Worm (Caenorhabditis elegans) whole organism, L4 larva: ENCODE results near the gene pro-2.
A peak's percentile ranks its signal among the peaks of the same experiment; 100 is the strongest.

ENCODE experiments used
- F10B5.3 ChIP-seq: sonication (generic microtip); optimal IDR thresholded peaks from 2 replicates; lab custom pipeline; 2016; ENCODE audit warnings: mild to moderate bottlenecking, missing genetic modification characterization, missing compliant biosample characterization
- F26F4.8 ChIP-seq: fragments of 200-800 bp; sonication (Bioruptor generic); conservative IDR thresholded peaks from 2 replicates; pipeline ENCODE4 v1.3.6; 2022; ENCODE audit warnings: missing genetic modification characterization, missing compliant biosample characterization
- F37D6.2 ChIP-seq: sonication (generic microtip); optimal IDR thresholded peaks from 2 replicates; lab custom pipeline; 2016; ENCODE audit warnings: mild to moderate bottlenecking, missing genetic modification characterization, missing compliant biosample characterization
- Y5F2A.4 ChIP-seq: fragments of 200-800 bp; sonication (Bioruptor generic); optimal IDR thresholded peaks from 2 replicates; lab custom pipeline; 2018; ENCODE audit warnings: mild to moderate bottlenecking, missing genetic modification characterization, missing compliant biosample characterization
- Y75B8A.6 ChIP-seq: fragments of 200-800 bp; sonication (Bioruptor generic); IDR thresholded peaks from 2 replicates; pipeline ENCODE4 v1.3.6; 2022; ENCODE audit warnings: missing genetic modification reagents, missing genetic modification characterization, missing compliant biosample characterization
- ZK337.2 ChIP-seq: fragments of 200-800 bp; sonication (Bioruptor generic); IDR thresholded peaks from 2 replicates; pipeline ENCODE4 v1.3.6; 2022; ENCODE audit warnings: missing genetic modification reagents, missing genetic modification characterization, missing compliant biosample characterization
- ZK546.5 ChIP-seq, 2 experiments: sonication (generic microtip); optimal IDR thresholded peaks; 2 replicates each; lab custom pipeline; 2017; ENCODE audit warnings: missing biosample characterization in 2 of 2, missing genetic modification characterization in 2 of 2
- aha-1 ChIP-seq: fragments of 150-350 bp; peaks from one replicate; lab custom pipeline; 2014; ENCODE audit warnings: missing biosample characterization, missing genetic modification characterization
- aly-2 ChIP-seq: sonication (generic microtip); optimal IDR thresholded peaks from 2 replicates; lab custom pipeline; 2018; ENCODE audit warnings: missing biosample characterization, missing genetic modification characterization
- attf-4 ChIP-seq: sonication (generic microtip); optimal IDR thresholded peaks from 3 replicates; lab custom pipeline; 2017; ENCODE audit warnings: missing biosample characterization, missing genetic modification characterization
- ceh-28 ChIP-seq: fragments of 150-350 bp; optimal IDR thresholded peaks from 2 replicates; lab custom pipeline; 2014; ENCODE audit warnings: missing biosample characterization, missing genetic modification reagents, missing genetic modification characterization
- ceh-32 ChIP-seq: sonication (generic microtip); optimal IDR thresholded peaks from 2 replicates; lab custom pipeline; 2016; ENCODE audit warnings: mild to moderate bottlenecking, missing genetic modification characterization, missing compliant biosample characterization; ENCODE audit not compliant: poor library complexity
- ceh-44 ChIP-seq: fragments of 200-800 bp; sonication (Bioruptor generic); IDR thresholded peaks from 2 replicates; pipeline ENCODE4 v1.3.6; 2022; ENCODE audit warnings: missing genetic modification reagents, missing genetic modification characterization, missing compliant biosample characterization
- ceh-82 ChIP-seq: sonication (generic microtip); optimal IDR thresholded peaks from 2 replicates; lab custom pipeline; 2017; ENCODE audit warnings: missing biosample characterization, missing genetic modification characterization
- ctbp-1 ChIP-seq: fragments of 200-800 bp; sonication (Bioruptor generic); IDR thresholded peaks from 2 replicates; pipeline ENCODE4 v1.3.6; 2022; ENCODE audit warnings: missing genetic modification reagents, missing genetic modification characterization, missing compliant biosample characterization
- daf-12 ChIP-seq: fragments of 150-350 bp; optimal IDR thresholded peaks from 2 replicates; lab custom pipeline; 2014; ENCODE audit warnings: missing biosample characterization, missing genetic modification reagents, missing genetic modification characterization
- egl-27 ChIP-seq: sonication (generic microtip); optimal IDR thresholded peaks from 3 replicates; lab custom pipeline; 2017; ENCODE audit warnings: missing biosample characterization, missing genetic modification reagents, missing genetic modification characterization
- egl-43 ChIP-seq: fragments of 200-800 bp; sonication (Bioruptor generic); IDR thresholded peaks from 2 replicates; pipeline ENCODE4 v1.3.6; 2022; ENCODE audit warnings: missing genetic modification reagents, missing genetic modification characterization, missing compliant biosample characterization
- fos-1 ChIP-seq: fragments of 150-350 bp; optimal IDR thresholded peaks from 2 replicates; lab custom pipeline; 2014; ENCODE audit warnings: missing biosample characterization, missing genetic modification characterization
- gei-8 ChIP-seq: fragments of 200-800 bp; sonication (Bioruptor generic); optimal IDR thresholded peaks from 2 replicates; lab custom pipeline; 2018; ENCODE audit warnings: mild to moderate bottlenecking, missing genetic modification characterization, missing compliant biosample characterization
- hif-1 ChIP-seq, 2 experiments: sonication (generic microtip); optimal IDR thresholded peaks; 2 replicates each; lab custom pipeline; 2016 to 2017; ENCODE audit warnings: missing compliant biosample characterization in 2 of 2, missing genetic modification characterization in 2 of 2, missing genetic modification reagents in 2 of 2, missing genotype in 2 of 2, mild to moderate bottlenecking in 1 of 2
- hlh-11 ChIP-seq: fragments of 200-800 bp; sonication (Bioruptor generic); optimal IDR thresholded peaks from 2 replicates; lab custom pipeline; 2018; ENCODE audit warnings: mild to moderate bottlenecking, missing genetic modification characterization, missing compliant biosample characterization
- hlh-30 ChIP-seq: sonication (generic microtip); optimal IDR thresholded peaks from 2 replicates; lab custom pipeline; 2017; ENCODE audit warnings: antibody characterized with exemption, mild to moderate bottlenecking, missing genetic modification characterization, missing compliant biosample characterization; ENCODE audit not compliant: insufficient read depth
- lim-7 ChIP-seq: fragments of 200-800 bp; sonication (Bioruptor generic); IDR thresholded peaks from 2 replicates; pipeline ENCODE4 v1.3.6; 2022; ENCODE audit warnings: missing genetic modification characterization, missing compliant biosample characterization
- lin-38 ChIP-seq: fragments of 200-800 bp; sonication (Bioruptor generic); IDR thresholded peaks from 2 replicates; pipeline ENCODE4 v1.3.6; 2022; ENCODE audit warnings: missing genetic modification reagents, missing genetic modification characterization, missing compliant biosample characterization
- lsy-2 ChIP-seq, 2 experiments: fragments of 150-350 bp in 1 of 2; sonication (generic microtip) in 1 of 2; optimal IDR thresholded peaks; 2 replicates each; lab custom pipeline; 2014 to 2017; ENCODE audit warnings: missing biosample characterization in 2 of 2, missing genetic modification characterization in 2 of 2
- mdt-29 ChIP-seq: fragments of 200-800 bp; sonication (Bioruptor generic); IDR thresholded peaks from 2 replicates; pipeline ENCODE4 v1.3.6; 2022; ENCODE audit warnings: missing genetic modification reagents, missing genetic modification characterization, missing compliant biosample characterization
- mep-1 ChIP-seq: fragments of 150-350 bp; sonication (generic microtip); optimal IDR thresholded peaks from 3 replicates; lab custom pipeline; 2014; ENCODE audit warnings: missing biosample characterization, missing genetic modification characterization
- mes-2 ChIP-seq: sonication (generic microtip); optimal IDR thresholded peaks from 2 replicates; lab custom pipeline; 2016; ENCODE audit warnings: missing genotype, mild to moderate bottlenecking, missing genetic modification characterization, missing compliant biosample characterization; ENCODE audit not compliant: poor library complexity, severe bottlenecking
- mxl-2 ChIP-seq: fragments of 200-800 bp; sonication (Bioruptor generic); conservative IDR thresholded peaks from 2 replicates; pipeline ENCODE4 v1.3.6; 2022; ENCODE audit warnings: missing genetic modification reagents, missing genetic modification characterization, missing compliant biosample characterization
- nhr-102 ChIP-seq: sonication (generic microtip); optimal IDR thresholded peaks from 2 replicates; lab custom pipeline; 2016; ENCODE audit warnings: mild to moderate bottlenecking, missing genetic modification characterization, moderate library complexity, missing compliant biosample characterization
- nhr-237 ChIP-seq: sonication (generic microtip); optimal IDR thresholded peaks from 2 replicates; lab custom pipeline; 2017; ENCODE audit warnings: missing biosample characterization, missing genetic modification characterization
- nhr-25 ChIP-seq: sonication (generic microtip); optimal IDR thresholded peaks from 2 replicates; lab custom pipeline; 2017; ENCODE audit warnings: missing genetic modification characterization, mild to moderate bottlenecking, missing compliant biosample characterization, antibody characterized with exemption, moderate library complexity, borderline replicate concordance; ENCODE audit not compliant: insufficient read depth
- nhr-28 ChIP-seq: fragments of 150-350 bp; optimal IDR thresholded peaks from 2 replicates; lab custom pipeline; 2014; ENCODE audit warnings: missing biosample characterization, missing genetic modification characterization
- nhr-41 ChIP-seq: fragments of 200-800 bp; sonication (Bioruptor generic); IDR thresholded peaks from 2 replicates; pipeline ENCODE4 v1.3.6; 2022; ENCODE audit warnings: missing genetic modification reagents, missing genetic modification characterization, missing compliant biosample characterization
- nhr-42 ChIP-seq: fragments of 200-800 bp; sonication (Bioruptor generic); IDR thresholded peaks from 2 replicates; pipeline ENCODE4 v1.3.6; 2022; ENCODE audit warnings: missing genetic modification characterization, missing compliant biosample characterization
- nhr-48 ChIP-seq: sonication (generic microtip); optimal IDR thresholded peaks from 2 replicates; lab custom pipeline; 2016; ENCODE audit warnings: mild to moderate bottlenecking, missing genetic modification characterization, missing compliant biosample characterization
- rbr-2 ChIP-seq: sonication (generic microtip); optimal IDR thresholded peaks from 2 replicates; lab custom pipeline; 2016; ENCODE audit warnings: missing genotype, missing genetic modification characterization, missing compliant biosample characterization
- saeg-2 ChIP-seq: fragments of 200-800 bp; sonication (Bioruptor generic); IDR thresholded peaks from 2 replicates; pipeline ENCODE4 v1.3.6; 2022; ENCODE audit warnings: missing genetic modification reagents, missing genetic modification characterization, missing compliant biosample characterization
- set-16 ChIP-seq: fragments of 200-800 bp; sonication (Bioruptor generic); IDR thresholded peaks from 2 replicates; pipeline ENCODE4 v1.3.6; 2022; ENCODE audit warnings: missing genetic modification reagents, missing genetic modification characterization, missing compliant biosample characterization
- skn-1 ChIP-seq: fragments of 150-350 bp; optimal IDR thresholded peaks from 2 replicates; lab custom pipeline; 2014; ENCODE audit warnings: missing biosample characterization, missing genetic modification characterization
- snpc-4 ChIP-seq: fragments of 150-350 bp; optimal IDR thresholded peaks from 2 replicates; lab custom pipeline; 2014; ENCODE audit warnings: missing biosample characterization, missing genetic modification characterization
- spr-1 ChIP-seq: sonication (generic microtip); optimal IDR thresholded peaks from 2 replicates; lab custom pipeline; 2016; ENCODE audit warnings: mild to moderate bottlenecking, missing genetic modification characterization, missing compliant biosample characterization
- tag-97 ChIP-seq: fragments of 200-800 bp; sonication (Bioruptor generic); IDR thresholded peaks from 2 replicates; pipeline ENCODE4 v1.3.6; 2022; ENCODE audit warnings: missing genetic modification characterization, missing compliant biosample characterization
- unc-39 ChIP-seq: sonication (generic microtip); optimal IDR thresholded peaks from 2 replicates; lab custom pipeline; 2017; ENCODE audit warnings: missing biosample characterization, missing genetic modification characterization
- unc-62 ChIP-seq, 3 experiments: fragments of 150-350 bp in 1 of 3; sonication (generic microtip); optimal IDR thresholded peaks in 2 of 3; peaks in 1 of 3; 1 replicate in 1 of 3; 2 replicates in 2 of 3; lab custom pipeline; 2014 to 2017; ENCODE audit warnings: missing biosample characterization in 3 of 3, missing genetic modification characterization in 3 of 3, missing genetic modification reagents in 3 of 3, missing genotype in 1 of 3
- ztf-7 ChIP-seq: fragments of 150-350 bp; optimal IDR thresholded peaks from 2 replicates; lab custom pipeline; 2014; ENCODE audit warnings: missing biosample characterization, missing genetic modification characterization

pro-2 gene

DNA sequence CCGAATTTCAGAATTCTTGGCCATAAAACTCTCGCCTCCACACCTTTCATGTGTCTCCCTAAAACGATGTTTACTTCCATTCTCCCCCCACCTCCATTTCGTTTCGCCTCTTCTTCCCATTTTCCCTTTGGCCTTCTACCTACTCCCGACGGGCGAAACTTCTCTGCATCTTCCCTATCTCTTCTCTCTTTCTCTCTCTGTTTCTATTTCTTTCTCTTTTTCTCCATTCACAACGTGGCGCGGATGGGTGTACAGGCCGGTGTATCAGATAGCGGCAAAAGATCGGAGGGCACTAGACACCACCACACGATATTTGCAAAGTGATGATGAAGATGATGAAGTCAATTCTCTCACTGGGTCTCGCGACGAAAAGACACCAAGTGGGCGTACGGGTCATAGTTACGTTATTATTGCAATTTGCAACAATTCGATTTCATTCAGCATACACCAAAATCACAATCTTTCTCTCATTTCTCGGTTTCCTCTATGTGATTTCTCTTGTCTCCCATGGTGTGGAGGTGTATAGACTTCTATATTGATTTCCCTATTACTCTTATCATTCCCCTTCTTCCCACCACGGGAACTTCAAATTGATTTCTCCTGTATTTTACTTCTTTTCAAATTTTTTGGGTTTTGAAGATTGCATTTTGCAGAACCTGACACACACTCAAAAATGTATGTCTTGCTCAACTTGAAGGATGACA, 39.9 kb upstream of the pro-2 start, which contains the start of gene ztf-27 (continued):
- TF ChIP-seq F10B5.3 (tag; lab: Kevin White, UChicago) (no peak), hlh-11 (tag; lab: Kevin White, UChicago) (peak; percentile 77), spr-1 (no peak)

DNA sequence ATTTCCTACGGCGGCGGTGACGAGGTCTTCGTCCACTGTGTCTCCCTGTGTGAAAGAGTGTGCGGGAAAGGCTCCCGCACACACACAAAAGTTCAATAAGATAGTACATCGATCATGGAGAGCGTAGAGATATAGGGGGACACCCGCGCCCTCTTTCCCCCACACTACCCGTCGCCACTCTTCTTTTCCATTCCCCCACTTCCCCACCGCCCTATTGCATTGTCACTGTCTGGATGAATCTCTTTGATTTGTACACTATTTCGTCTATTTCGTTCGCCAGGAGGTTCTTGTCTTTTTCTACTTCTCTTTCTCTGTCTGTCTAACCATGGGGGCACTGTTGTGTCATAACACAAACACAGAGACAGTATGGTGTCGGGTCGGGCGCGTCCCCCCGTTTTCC, 37.3 kb upstream of the pro-2 start:
- no peak for TF ChIP-seq ctbp-1 (GFP tag; lab: Robert Waterston, UW)
- TF ChIP-seq nhr-48 (tag; lab: Kevin White, UChicago), result peak; percentile 26
- TF ChIP-seq lin-38, result peak; percentile 33; the same call in 1 of the 2 replicates
- peak; percentile 89 for TF ChIP-seq hlh-11 (tag; lab: Kevin White, UChicago)
- TF ChIP-seq Y5F2A.4 (GFP tag; lab: Kevin White, UChicago), result no peak
- no peak for TF ChIP-seq ZK337.2 (GFP tag; lab: Robert Waterston, UW)
- no peak for TF ChIP-seq ceh-44 (GFP tag; lab: Robert Waterston, UW)
- no peak for TF ChIP-seq fos-1 (tag; lab: Kevin White, UChicago)
- TF ChIP-seq ceh-28 (tag; lab: Kevin White, UChicago), result peak; percentile 11
- TF ChIP-seq snpc-4 (tag; lab: Kevin White, UChicago), result no peak
- TF ChIP-seq nhr-42 (GFP tag; lab: Robert Waterston, UW), result no peak
- TF ChIP-seq mxl-2, result no peak
- no peak for TF ChIP-seq F26F4.8
- 0 out of 2 replicates have a peak, but pooled peaks have one; percentile 31 for TF ChIP-seq nhr-41
- peak; percentile 67 for TF ChIP-seq hlh-30 (tag; lab: Kevin White, UChicago)
- no peak for TF ChIP-seq skn-1 (tag; lab: Kevin White, UChicago)
- TF ChIP-seq unc-62 (GFP tag; optimal IDR thresholded peaks at IDR 0.05 in 1 of 2; lab: Kevin White, UChicago), result peak in 1 of 2 experiments; percentile 90
- TF ChIP-seq unc-62 (tag; optimal IDR thresholded peaks at IDR 0.05; lab: Kevin White, UChicago), result no peak
- TF ChIP-seq ztf-7, result no peak
- TF ChIP-seq egl-43, result peak; percentile 54; the same call in 1 of the 2 replicates
- TF ChIP-seq egl-27 (tag; lab: Kevin White, UChicago), result no peak
- TF ChIP-seq daf-12 (tag; lab: Kevin White, UChicago), result no peak
- peak; percentile 58 for TF ChIP-seq nhr-28 (tag; lab: Kevin White, UChicago)
- no peak for TF ChIP-seq lim-7
- TF ChIP-seq ZK546.5 (tag; optimal IDR thresholded peaks at IDR 0.05; lab: Kevin White, UChicago), result no peak
- TF ChIP-seq unc-39 (tag; lab: Kevin White, UChicago), result no peak
- peak; percentile 65 for TF ChIP-seq mes-2
- no peak for TF ChIP-seq ceh-82 (tag; lab: Kevin White, UChicago)
- TF ChIP-seq spr-1, result peak; percentile 26
- TF ChIP-seq attf-4 (tag; lab: Kevin White, UChicago), result no peak
- no peak for TF ChIP-seq mdt-29 (GFP tag; lab: Robert Waterston, UW)
- TF ChIP-seq aha-1 (tag; lab: Kevin White, UChicago), result peak; percentile 70
- no peak for TF ChIP-seq aly-2 (tag; lab: Kevin White, UChicago)
- no peak for TF ChIP-seq nhr-237
- peak; percentile 82 for TF ChIP-seq mep-1 (tag; lab: Kevin White, UChicago)
- peak; percentile 49 for TF ChIP-seq rbr-2 (tag; lab: Kevin White, UChicago)
- TF ChIP-seq hif-1 (tag; optimal IDR thresholded peaks at IDR 0.05; lab: Kevin White, UChicago), result peak in 1 of 2 experiments; percentile 25
- no peak for TF ChIP-seq saeg-2 (GFP tag; lab: Robert Waterston, UW)
- peak; percentile 17 for TF ChIP-seq nhr-102
- peak; percentile 31 to 51 for TF ChIP-seq lsy-2 (tag; optimal IDR thresholded peaks at IDR 0.05; lab: Kevin White, UChicago)
- TF ChIP-seq set-16, result peak; percentile 39; the same call in 1 of the 2 replicates
- TF ChIP-seq gei-8, result no peak
- no peak for TF ChIP-seq F10B5.3 (tag; lab: Kevin White, UChicago)
- no peak for TF ChIP-seq ceh-32
- TF ChIP-seq nhr-25 (tag; lab: Kevin White, UChicago), result no peak
- TF ChIP-seq F37D6.2, result no peak
- no peak for TF ChIP-seq Y75B8A.6
- no peak for TF ChIP-seq tag-97 (GFP tag; lab: Robert Waterston, UW)
